Worm (Caenorhabditis elegans) whole organism, L3 larva: ENCODE measurements around the gene abu-12.

Source experiments
- R02D3.7 ChIP-seq: fragments of 150-350 bp; optimal IDR thresholded peaks from 2 replicates; lab custom pipeline; 2014; ENCODE audit warnings: missing biosample characterization, missing genetic modification characterization
- ZK546.5 ChIP-seq: sonication (generic microtip); optimal IDR thresholded peaks from 2 replicates; lab custom pipeline; 2017; ENCODE audit warnings: missing biosample characterization, missing genetic modification characterization
- aly-2 ChIP-seq: fragments of 150-350 bp; optimal IDR thresholded peaks from 2 replicates; lab custom pipeline; 2014; ENCODE audit warnings: missing biosample characterization, missing genetic modification characterization
- ama-1 ChIP-seq: fragments of 150-350 bp; optimal IDR thresholded peaks from 2 replicates; lab custom pipeline; 2018
- ceh-16 ChIP-seq: sonication (generic microtip); optimal IDR thresholded peaks from 2 replicates; lab custom pipeline; 2017; ENCODE audit warnings: missing biosample characterization, missing genetic modification characterization
- ceh-28 ChIP-seq: fragments of 150-350 bp; optimal IDR thresholded peaks from 2 replicates; lab custom pipeline; 2014; ENCODE audit warnings: missing biosample characterization, missing genetic modification reagents, missing genetic modification characterization
- ceh-82 ChIP-seq: fragments of 150-350 bp; optimal IDR thresholded peaks from 2 replicates; lab custom pipeline; 2014; ENCODE audit warnings: missing biosample characterization, missing genetic modification characterization
- ceh-9 ChIP-seq: sonication (generic microtip); optimal IDR thresholded peaks from 2 replicates; lab custom pipeline; 2018; ENCODE audit warnings: missing biosample characterization, missing genetic modification characterization
- daf-12 ChIP-seq: fragments of 150-350 bp; optimal IDR thresholded peaks from 2 replicates; lab custom pipeline; 2014; ENCODE audit warnings: missing biosample characterization, missing genetic modification reagents, missing genetic modification characterization
- egl-27 ChIP-seq: sonication (generic microtip); optimal IDR thresholded peaks from 4 replicates; lab custom pipeline; 2017; ENCODE audit warnings: missing biosample characterization, missing genetic modification reagents, missing genetic modification characterization
- egl-5 ChIP-seq: fragments of 150-350 bp; optimal IDR thresholded peaks from 2 replicates; lab custom pipeline; 2017; ENCODE audit warnings: missing biosample characterization, missing genetic modification reagents, missing genetic modification characterization, inconsistent platforms
- elt-1 ChIP-seq: fragments of 150-350 bp; optimal IDR thresholded peaks from 2 replicates; lab custom pipeline; 2014; ENCODE audit warnings: missing biosample characterization, missing genetic modification characterization
- elt-2 ChIP-seq: sonication (generic microtip); optimal IDR thresholded peaks from 2 replicates; lab custom pipeline; 2016; ENCODE audit warnings: missing genetic modification reagents, mild to moderate bottlenecking, missing genetic modification characterization, missing compliant biosample characterization
- elt-3 ChIP-seq, 3 experiments: fragments of 150-350 bp in 1 of 3; sonication (generic microtip) in 2 of 3; optimal IDR thresholded peaks; 2 replicates in 2 of 3; 4 replicates in 1 of 3; lab custom pipeline; 2014 to 2017; ENCODE audit warnings: missing biosample characterization in 3 of 3, missing genetic modification characterization in 3 of 3
- eor-1 ChIP-seq, 2 experiments: fragments of 150-350 bp; optimal IDR thresholded peaks; 2 replicates each; lab custom pipeline; 2014 to 2018; ENCODE audit warnings: missing biosample characterization in 2 of 2, missing genetic modification characterization in 2 of 2
- fkh-10 ChIP-seq: sonication (generic microtip); optimal IDR thresholded peaks from 2 replicates; lab custom pipeline; 2017; ENCODE audit warnings: missing biosample characterization, missing genetic modification reagents, missing genetic modification characterization
- fkh-2 ChIP-seq: fragments of 150-350 bp; optimal IDR thresholded peaks from 2 replicates; lab custom pipeline; 2014; ENCODE audit warnings: missing biosample characterization, missing genetic modification reagents, missing genetic modification characterization
- fos-1 ChIP-seq: fragments of 150-350 bp; optimal IDR thresholded peaks from 2 replicates; lab custom pipeline; 2014; ENCODE audit warnings: missing biosample characterization, missing genetic modification characterization
- hmg-11 ChIP-seq: sonication (generic microtip); optimal IDR thresholded peaks from 2 replicates; lab custom pipeline; 2016; ENCODE audit warnings: missing genetic modification characterization, missing compliant biosample characterization
- jun-1 ChIP-seq: fragments of 150-350 bp; optimal IDR thresholded peaks from 2 replicates; lab custom pipeline; 2014; ENCODE audit warnings: missing biosample characterization, missing genetic modification reagents, missing genetic modification characterization
- lin-15B ChIP-seq: fragments of 150-350 bp; optimal IDR thresholded peaks from 2 replicates; lab custom pipeline; 2014; ENCODE audit warnings: missing biosample characterization, missing genetic modification characterization
- lin-39 ChIP-seq: fragments of 150-350 bp; optimal IDR thresholded peaks from 2 replicates; lab custom pipeline; 2018; ENCODE audit warnings: missing biosample characterization, missing genetic modification reagents, missing genetic modification characterization
- lsy-12 ChIP-seq: sonication (generic microtip); optimal IDR thresholded peaks from 2 replicates; lab custom pipeline; 2016; ENCODE audit warnings: mild to moderate bottlenecking, missing genetic modification characterization, missing compliant biosample characterization
- mdl-1 ChIP-seq: fragments of 150-350 bp; optimal IDR thresholded peaks from 2 replicates; lab custom pipeline; 2014; ENCODE audit warnings: missing biosample characterization, missing genetic modification characterization
- mml-1 ChIP-seq: fragments of 150-350 bp; sonication (generic microtip); optimal IDR thresholded peaks from 3 replicates; lab custom pipeline; 2014; ENCODE audit warnings: missing biosample characterization, missing genetic modification characterization
- nfya-1 ChIP-seq: sonication (generic microtip); optimal IDR thresholded peaks from 2 replicates; lab custom pipeline; 2017; ENCODE audit warnings: missing genetic modification characterization, mild to moderate bottlenecking, missing compliant biosample characterization, antibody characterized with exemption, moderate library complexity; ENCODE audit not compliant: insufficient read depth
- nhr-11 ChIP-seq: fragments of 150-350 bp; optimal IDR thresholded peaks from 2 replicates; lab custom pipeline; 2014; ENCODE audit warnings: missing biosample characterization, missing genetic modification characterization
- nhr-12 ChIP-seq: fragments of 150-350 bp; optimal IDR thresholded peaks from 2 replicates; lab custom pipeline; 2014; ENCODE audit warnings: missing biosample characterization, missing genetic modification characterization
- nhr-23 ChIP-seq: fragments of 150-350 bp; optimal IDR thresholded peaks from 2 replicates; lab custom pipeline; 2014; ENCODE audit warnings: missing biosample characterization, missing genetic modification reagents, missing genetic modification characterization
- nhr-237 ChIP-seq: fragments of 150-350 bp; optimal IDR thresholded peaks from 2 replicates; lab custom pipeline; 2014; ENCODE audit warnings: missing biosample characterization, missing genetic modification characterization
- nhr-25 ChIP-seq: sonication (generic microtip); optimal IDR thresholded peaks from 2 replicates; lab custom pipeline; 2017; ENCODE audit warnings: missing biosample characterization, missing genetic modification characterization
- nhr-28 ChIP-seq: fragments of 150-350 bp; optimal IDR thresholded peaks from 2 replicates; lab custom pipeline; 2014; ENCODE audit warnings: missing biosample characterization, missing genetic modification characterization
- nhr-43 ChIP-seq: sonication (generic microtip); optimal IDR thresholded peaks from 2 replicates; lab custom pipeline; 2016; ENCODE audit warnings: mild to moderate bottlenecking, missing genetic modification characterization, missing compliant biosample characterization; ENCODE audit not compliant: poor library complexity, severe bottlenecking
- nhr-67 ChIP-seq: fragments of 150-350 bp; optimal IDR thresholded peaks from 2 replicates; lab custom pipeline; 2014; ENCODE audit warnings: missing biosample characterization, missing genetic modification characterization
- nhr-76 ChIP-seq: fragments of 150-350 bp; sonication (generic microtip); optimal IDR thresholded peaks from 5 replicates; lab custom pipeline; 2014; ENCODE audit warnings: missing biosample characterization, missing genetic modification characterization
- nhr-77 ChIP-seq: fragments of 150-350 bp; optimal IDR thresholded peaks from 2 replicates; lab custom pipeline; 2014; ENCODE audit warnings: missing biosample characterization, missing genetic modification characterization
- pha-4 ChIP-seq: fragments of 150-350 bp; optimal IDR thresholded peaks from 2 replicates; lab custom pipeline; 2014; ENCODE audit warnings: missing biosample characterization, missing genetic modification reagents, missing genetic modification characterization
- pqm-1 ChIP-seq: fragments of 150-350 bp; optimal IDR thresholded peaks from 2 replicates; lab custom pipeline; 2017; ENCODE audit warnings: missing biosample characterization, missing genetic modification characterization, inconsistent platforms
- sea-2 ChIP-seq: fragments of 150-350 bp; sonication (generic microtip); optimal IDR thresholded peaks from 4 replicates; lab custom pipeline; 2014; ENCODE audit warnings: missing biosample characterization, missing genetic modification reagents, missing genetic modification characterization
- skn-1 ChIP-seq: fragments of 150-350 bp; optimal IDR thresholded peaks from 2 replicates; lab custom pipeline; 2014; ENCODE audit warnings: missing biosample characterization, missing genetic modification characterization
- snpc-4 ChIP-seq: fragments of 150-350 bp; optimal IDR thresholded peaks from 2 replicates; lab custom pipeline; 2014; ENCODE audit warnings: missing biosample characterization, missing genetic modification characterization
- tbx-2 ChIP-seq: sonication (generic microtip); optimal IDR thresholded peaks from 2 replicates; lab custom pipeline; 2016; ENCODE audit warnings: mild to moderate bottlenecking, missing genetic modification characterization, missing compliant biosample characterization
- unc-39 ChIP-seq: sonication (generic microtip); optimal IDR thresholded peaks from 4 replicates; lab custom pipeline; 2017; ENCODE audit warnings: missing biosample characterization, missing genetic modification characterization
- unc-62 ChIP-seq: fragments of 150-350 bp; sonication (generic microtip); optimal IDR thresholded peaks from 4 replicates; lab custom pipeline; 2014; ENCODE audit warnings: missing biosample characterization, missing genetic modification reagents, missing genetic modification characterization
- zag-1 ChIP-seq: fragments of 150-350 bp; optimal IDR thresholded peaks from 2 replicates; lab custom pipeline; 2014; ENCODE audit warnings: missing biosample characterization, missing genetic modification characterization
- ztf-11 ChIP-seq: fragments of 150-350 bp; optimal IDR thresholded peaks from 2 replicates; lab custom pipeline; 2014; ENCODE audit warnings: missing biosample characterization, missing genetic modification characterization
- ztf-4 ChIP-seq: fragments of 150-350 bp; optimal IDR thresholded peaks from 2 replicates; lab custom pipeline; 2014; ENCODE audit warnings: missing biosample characterization, missing genetic modification characterization

abu-12 gene

DNA sequence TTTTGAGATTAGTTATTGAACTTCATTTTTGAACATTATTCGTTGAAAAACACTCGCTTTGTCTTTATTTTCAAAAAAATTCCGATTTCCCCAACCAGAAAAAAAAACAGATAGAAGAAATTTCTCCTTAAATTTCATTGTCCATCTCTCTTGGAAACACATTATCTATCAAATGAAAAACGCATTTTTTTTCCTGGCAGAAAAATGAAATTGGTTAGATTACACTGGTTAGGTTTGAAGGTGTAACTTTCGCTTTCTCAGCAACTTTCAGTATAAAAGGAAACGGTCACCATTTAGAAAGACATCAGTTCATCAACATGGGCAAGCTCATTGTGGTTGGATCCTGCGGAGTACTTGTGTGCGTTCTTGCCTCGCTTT, 36.0 kb downstream of the abu-12 start, which contains the start of gene col-19:
col-19 (plus strand) TSS at position 301 of the 378 bp plus-strand sequence.
- TF ChIP-seq fos-1 (tag; lab: Kevin White, UChicago) (no peak), zag-1 (tag; lab: Kevin White, UChicago) (no peak), lsy-12 (tag; lab: Kevin White, UChicago) (no peak), jun-1 (tag; lab: Kevin White, UChicago) (no peak), tbx-2 (no peak)

DNA sequence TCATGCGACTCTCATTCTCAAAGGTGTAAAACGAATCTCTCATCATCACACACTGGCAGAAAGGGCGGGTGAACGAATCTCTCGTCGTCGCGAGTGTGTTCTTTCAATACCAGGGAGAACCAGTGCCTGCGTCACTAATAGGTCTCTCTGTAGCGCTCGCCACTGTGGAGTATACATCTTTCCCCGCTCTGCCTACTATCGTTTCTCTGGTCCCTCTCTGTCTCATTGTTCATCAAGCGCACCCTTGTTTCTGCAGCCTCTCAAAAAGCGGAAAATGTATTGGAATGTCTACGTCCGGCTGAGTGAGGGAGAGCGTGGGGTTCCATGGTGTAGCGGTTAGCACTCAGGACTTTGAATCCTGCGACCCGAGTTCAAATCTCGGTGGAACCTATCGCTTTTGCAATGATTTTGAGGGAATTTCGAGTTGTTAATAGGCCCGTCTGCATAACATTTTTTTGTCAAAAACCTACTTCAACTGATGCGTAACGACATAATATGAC, 47.3 kb downstream of the abu-12 start:
- TF ChIP-seq mml-1 (tag; lab: Kevin White, UChicago) (no peak), sea-2 (GFP tag; lab: Kevin White, UChicago) (no peak), nhr-43 (tag; lab: Kevin White, UChicago) (peak; percentile 89), nfya-1 (tag; lab: Kevin White, UChicago) (peak; percentile 79), nhr-11 (peak; percentile 79), jun-1 (tag; lab: Kevin White, UChicago) (peak; percentile 97), pha-4 (peak; percentile 91), egl-27 (tag; lab: Kevin White, UChicago) (peak; percentile 83), lin-39 (tag; lab: Kevin White, UChicago) (peak; percentile 84), unc-39 (tag; lab: Kevin White, UChicago) (no peak), ZK546.5 (tag; lab: Kevin White, UChicago) (no peak), pqm-1 (tag; lab: Kevin White, UChicago) (peak; percentile 83), elt-2 (peak; percentile 72), mdl-1 (tag; lab: Kevin White, UChicago) (peak; percentile 61), tbx-2 (peak; percentile 95), nhr-23 (peak; percentile 88), ztf-11 (tag; lab: Kevin White, UChicago) (no peak), nhr-28 (no peak), lin-15B (tag; lab: Kevin White, UChicago) (peak; percentile 52), ceh-16 (tag; lab: Kevin White, UChicago) (no peak), eor-1 (tag; optimal IDR thresholded peaks at IDR 0.05; lab: Kevin White, UChicago) (peak in 1 of 2 experiments; percentile 63), ceh-28 (tag; lab: Kevin White, UChicago) (peak; percentile 92), nhr-67 (tag; lab: Kevin White, UChicago) (no peak), egl-5 (tag; lab: Kevin White, UChicago) (peak; percentile 62), R02D3.7 (tag; lab: Kevin White, UChicago) (peak; percentile 78), nhr-77 (tag; lab: Kevin White, UChicago) (peak; percentile 85), nhr-25 (tag; lab: Kevin White, UChicago) (peak; percentile 90), fkh-2 (tag; lab: Kevin White, UChicago) (no peak), ztf-4 (tag; lab: Kevin White, UChicago) (no peak), daf-12 (tag; lab: Kevin White, UChicago) (no peak), ama-1 (lab: Kevin White, UChicago) (no peak), aly-2 (peak; percentile 71), nhr-12 (tag; lab: Kevin White, UChicago) (peak; percentile 8), fkh-10 (GFP tag; lab: Kevin White, UChicago) (peak; percentile 79), ceh-82 (tag; lab: Kevin White, UChicago) (peak; percentile 88), lsy-12 (tag; lab: Kevin White, UChicago) (peak; percentile 78), ceh-9 (tag; lab: Kevin White, UChicago) (peak; percentile 82), nhr-76 (tag; lab: Kevin White, UChicago) (peak; percentile 31), zag-1 (tag; lab: Kevin White, UChicago) (no peak), snpc-4 (peak; percentile 78), hmg-11 (peak; percentile 98), fos-1 (tag; lab: Kevin White, UChicago) (no peak), elt-3 (tag; optimal IDR thresholded peaks at IDR 0.05; lab: Kevin White, UChicago) (peak in 2 of 3 experiments; percentile 26 to 53), elt-1 (tag; lab: Kevin White, UChicago) (peak; percentile 54), nhr-237 (peak; percentile 22), unc-62 (no peak), skn-1 (tag; lab: Kevin White, UChicago) (peak; percentile 94)
